Fruit fly (Drosophila melanogaster) ovary, adult (tissue): ENCODE results near the gene CG32756.

ENCODE experiments used
- CG17801 ChIP-seq: fragments of 200-800 bp; optimal IDR thresholded peaks from 2 replicates; lab custom pipeline; 2019; ENCODE audit warnings: missing biosample characterization, mild to moderate bottlenecking, missing genetic modification characterization, moderate library complexity; ENCODE audit not compliant: partially characterized antibody

Gene CG32756

DNA sequence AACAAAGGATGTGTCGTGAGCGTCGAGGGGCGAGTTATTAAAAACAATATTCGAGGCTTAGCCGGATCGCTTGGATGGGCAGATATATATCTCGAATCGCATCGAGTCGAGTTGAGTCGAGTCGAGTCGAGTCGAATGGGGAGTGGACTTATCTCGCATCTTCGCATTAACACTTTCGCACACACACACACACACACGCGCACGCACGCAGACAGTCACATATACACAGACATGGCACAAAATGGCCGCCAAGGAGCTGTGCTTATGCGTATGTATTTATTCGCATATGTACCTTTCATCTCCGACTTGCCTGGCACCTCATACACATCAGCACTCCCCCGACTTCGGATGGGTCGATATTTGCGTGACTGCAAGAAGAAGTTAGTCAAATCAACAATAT, 52.4 kb downstream of the CG32756 start:
- no peak for TF ChIP-seq CG17801 (GFP tag; lab: Kevin White, UChicago)
